Worm (Caenorhabditis elegans): ENCODE measurements around the gene rpl-36.
A peak's percentile ranks its signal among the peaks of the same experiment; 100 is the strongest.

rpl-36 gene

DNA sequence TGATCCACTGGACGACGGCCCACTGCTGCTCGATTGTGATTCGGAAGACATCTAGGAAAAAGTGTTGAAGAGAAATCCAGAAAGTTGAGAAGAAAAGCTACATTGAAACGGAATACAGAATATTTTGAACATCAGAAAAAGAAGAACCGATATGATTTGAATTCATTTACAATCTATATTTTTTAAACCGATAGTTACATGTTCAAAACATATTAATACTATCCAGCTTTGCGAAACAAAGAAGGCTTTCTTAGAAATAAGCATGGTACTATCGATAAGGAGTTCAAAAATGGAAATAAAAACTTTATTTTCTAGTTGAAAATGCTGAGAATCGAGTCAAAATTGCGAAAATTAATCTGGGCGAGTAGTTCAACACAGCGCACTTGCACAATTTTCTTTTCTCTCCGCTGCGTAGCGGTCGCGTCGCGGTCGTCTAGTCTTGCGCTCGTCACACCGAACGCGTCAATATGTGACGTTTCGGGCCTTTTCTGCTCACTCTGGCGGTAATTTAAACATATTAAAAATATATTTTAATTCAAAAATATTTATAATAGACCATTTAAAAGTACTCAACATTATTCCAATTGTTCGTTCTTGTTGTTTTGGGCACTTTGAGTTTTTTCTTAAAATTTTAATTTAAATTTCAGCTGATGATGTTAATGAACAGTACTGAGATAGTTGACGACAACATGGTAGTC, 17.8 kb upstream of the rpl-36 start, which contains the start of the genes syf-2 and K04G7.1 (continued):
- no peak for TF ChIP-seq nfya-1 (tag; optimal IDR thresholded peaks at IDR 0.05; ENCODE audit: borderline replicate concordance, insufficient read depth)
- peak; percentile 79 for TF ChIP-seq lin-40 (tag; optimal IDR thresholded peaks at IDR 0.05)
- no peak for TF ChIP-seq F10E7.11 (tag; optimal IDR thresholded peaks at IDR 0.05)
- TF ChIP-seq hlh-26 (GFP tag; conservative IDR thresholded peaks at IDR 0.05): no peak
- TF ChIP-seq sea-2 (GFP tag; IDR thresholded peaks at IDR 0.05): no peak
- no peak for TF ChIP-seq B0035.1 (tag; optimal IDR thresholded peaks at IDR 0.05)
- peak; percentile 35 for TF ChIP-seq atf-7 (tag; optimal IDR thresholded peaks at IDR 0.05)
- TF ChIP-seq dpl-1 (GFP tag; optimal IDR thresholded peaks at IDR 0.05): peak; percentile 77
- TF ChIP-seq hmg-20 (GFP tag; IDR thresholded peaks at IDR 0.05): no peak
- no peak for TF ChIP-seq T26A5.8 (tag; optimal IDR thresholded peaks at IDR 0.05)
- TF ChIP-seq nhr-27 (tag; optimal IDR thresholded peaks at IDR 0.05): no peak
- no peak for TF ChIP-seq sdz-38 (tag; optimal IDR thresholded peaks at IDR 0.05)
- peak; percentile 64 for TF ChIP-seq ZK185.1 (tag; optimal IDR thresholded peaks at IDR 0.05; ENCODE audit: poor library complexity, severe bottlenecking)
- no peak for TF ChIP-seq zim-3 (tag; optimal IDR thresholded peaks at IDR 0.05)
- TF ChIP-seq rpc-1 (optimal IDR thresholded peaks at IDR 0.05): no peak
- no peak for TF ChIP-seq rpc-1 (tag; optimal IDR thresholded peaks at IDR 0.05)
- no peak for TF ChIP-seq F52B5.7 (tag; optimal IDR thresholded peaks at IDR 0.05)
- TF ChIP-seq ceh-79 (tag; optimal IDR thresholded peaks at IDR 0.05): no peak
- peak; percentile 71 for TF ChIP-seq tbp1 (GFP tag; optimal IDR thresholded peaks at IDR 0.05)
- peak; percentile 97 for TF ChIP-seq ztf-18 (tag; optimal IDR thresholded peaks at IDR 0.05)
- no peak for TF ChIP-seq mes-4 (tag; optimal IDR thresholded peaks at IDR 0.05)
- TF ChIP-seq B0261.1 (tag; optimal IDR thresholded peaks at IDR 0.05): no peak
- peak; percentile 77 for TF ChIP-seq snpc-4 (GFP tag; optimal IDR thresholded peaks at IDR 0.05)
- TF ChIP-seq snpc-4 (tag; optimal IDR thresholded peaks at IDR 0.05): peak; percentile 50 to 81 (median 66)
- TF ChIP-seq nhr-120 (GFP tag; IDR thresholded peaks at IDR 0.05): no peak
- peak; percentile 62 for TF ChIP-seq unc-130 (GFP tag; optimal IDR thresholded peaks at IDR 0.05)
- peak; percentile 69 for TF ChIP-seq cebp-1 (GFP tag; IDR thresholded peaks at IDR 0.05)
- peak; percentile 87 for TF ChIP-seq cebp-1 (tag; optimal IDR thresholded peaks at IDR 0.05)
- peak; percentile 82 for TF ChIP-seq efl-1 (GFP tag; optimal IDR thresholded peaks at IDR 0.05)
- peak; percentile 89 for TF ChIP-seq pbrm-1 (GFP tag; IDR thresholded peaks at IDR 0.05)
- TF ChIP-seq snpc-1.3 (tag; optimal IDR thresholded peaks at IDR 0.05; ENCODE audit: insufficient read depth): peak; percentile 76
- no peak for TF ChIP-seq tbx-9 (tag; optimal IDR thresholded peaks at IDR 0.05; ENCODE audit: borderline replicate concordance)
- TF ChIP-seq B0336.3 (GFP tag; IDR thresholded peaks at IDR 0.05): peak; percentile 78
- TF ChIP-seq K11D2.4 (GFP tag; IDR thresholded peaks at IDR 0.05): peak; percentile 60; the same call in 1 of the 2 replicates
- no peak for TF ChIP-seq egrh-3 (GFP tag; IDR thresholded peaks at IDR 0.05)
- peak; percentile 65 to 78 for TF ChIP-seq let-607 (tag; optimal IDR thresholded peaks at IDR 0.05)
- no peak for TF ChIP-seq ccch-3 (GFP tag; optimal IDR thresholded peaks at IDR 0.05)
- TF ChIP-seq ztf-25 (GFP tag; IDR thresholded peaks at IDR 0.05): no peak
- peak; percentile 89 for TF ChIP-seq nfyb-1 (GFP tag; IDR thresholded peaks at IDR 0.05)
- peak; percentile 57 for TF ChIP-seq athp-1 (tag; optimal IDR thresholded peaks at IDR 0.05)
- 0 out of 2 replicates have a peak, but pooled peaks have one; percentile 44 for TF ChIP-seq B0019.2 (GFP tag; conservative IDR thresholded peaks at IDR 0.05)
- no peak for TF ChIP-seq xnd-1 (tag; optimal IDR thresholded peaks at IDR 0.05)
- TF ChIP-seq ztf-3 (GFP tag; optimal IDR thresholded peaks at IDR 0.05): no peak
- peak; percentile 48 for TF ChIP-seq madf-10 (tag; optimal IDR thresholded peaks at IDR 0.05)
- peak; percentile 55; the same call in 1 of the 2 replicates for TF ChIP-seq ceh-100 (GFP tag; IDR thresholded peaks at IDR 0.05)
- no peak for TF ChIP-seq egl-18 (GFP tag; IDR thresholded peaks at IDR 0.05)
- TF ChIP-seq hmg-1.2 (GFP tag; IDR thresholded peaks at IDR 0.05): peak; percentile 73
- TF ChIP-seq ztf-28 (GFP tag; IDR thresholded peaks at IDR 0.05): no peak
